Worm (Caenorhabditis elegans): ENCODE results near the gene clec-218.

DNA sequence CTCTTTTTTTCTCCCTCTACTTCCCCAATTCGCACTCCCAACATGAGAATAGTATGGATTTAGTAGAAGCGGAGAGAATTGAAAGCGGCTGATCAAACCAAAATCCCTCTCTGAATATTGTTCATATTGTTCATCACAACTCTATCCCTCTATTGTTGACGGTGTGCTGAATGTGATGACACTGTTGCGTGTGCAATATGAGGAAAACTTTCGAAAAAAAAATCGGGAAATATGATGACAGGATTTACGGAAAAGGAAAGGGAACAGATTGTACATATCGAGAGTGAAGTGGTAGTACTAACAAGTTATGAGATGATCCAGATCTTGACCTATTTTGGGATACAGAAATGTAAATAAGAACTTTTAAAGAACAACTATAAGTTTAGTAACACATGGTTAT is 11.9 kb upstream of the clec-218 start, which contains the start of gene smex-1:
- TF ChIP-seq elt-3 (tag; optimal IDR thresholded peaks at IDR 0.05) (no peak), lsy-2 (tag; optimal IDR thresholded peaks at IDR 0.05) (no peak), pha-4 (tag; optimal IDR thresholded peaks at IDR 0.05) (no peak), nhr-237 (tag; optimal IDR thresholded peaks at IDR 0.05) (no peak), bed-3 (GFP tag; optimal IDR thresholded peaks at IDR 0.05) (no peak), zip-8 (tag; optimal IDR thresholded peaks at IDR 0.05) (no peak), unc-62 (GFP tag; optimal IDR thresholded peaks at IDR 0.05) (no peak), snpc-4 (tag; optimal IDR thresholded peaks at IDR 0.05) (no peak)
